Worm (Caenorhabditis elegans) whole organism, L4 larva: Measurements from ENCODE around the gene F19G12.3.

Experiments used
- ama-1 ChIP-seq: fragments of 150-350 bp; optimal IDR thresholded peaks from 2 replicates; lab custom pipeline; 2014; ENCODE audit warnings: inconsistent platforms, mixed read lengths
- nhr-11 ChIP-seq: fragments of 150-350 bp; optimal IDR thresholded peaks from 2 replicates; lab custom pipeline; 2014; ENCODE audit warnings: missing biosample characterization, missing genetic modification characterization
- nhr-28 ChIP-seq: fragments of 150-350 bp; optimal IDR thresholded peaks from 2 replicates; lab custom pipeline; 2014; ENCODE audit warnings: missing biosample characterization, missing genetic modification characterization
- nhr-77 ChIP-seq: fragments of 150-350 bp; optimal IDR thresholded peaks from 2 replicates; lab custom pipeline; 2014; ENCODE audit warnings: missing biosample characterization, missing genetic modification characterization

ce11 chrX:1383546-1383945, 41.1 kb upstream of the F19G12.3 start:
- no peak for TF ChIP-seq nhr-11
- TF ChIP-seq nhr-28 (tag; lab: Kevin White, UChicago): no peak
- TF ChIP-seq ama-1 (lab: Kevin White, UChicago): no peak
- no peak for TF ChIP-seq nhr-77 (tag; lab: Kevin White, UChicago)
